Worm (Caenorhabditis elegans) whole organism, mixed stage, embryonic: ENCODE measurements around the gene pyp-1.

Source experiments
- M03D4.4 ChIP-seq: sonication (generic microtip); optimal IDR thresholded peaks from 2 replicates; lab custom pipeline; 2017; ENCODE audit warnings: mild to moderate bottlenecking, missing genetic modification characterization, missing compliant biosample characterization
- blmp-1 ChIP-seq: fragments of 150-350 bp; optimal IDR thresholded peaks from 2 replicates; lab custom pipeline; 2014; ENCODE audit warnings: missing biosample characterization, missing genetic modification characterization
- ceh-43 ChIP-seq: fragments of 200-800 bp; sonication (Bioruptor generic); optimal IDR thresholded peaks from 2 replicates; lab custom pipeline; 2018; ENCODE audit warnings: mild to moderate bottlenecking, missing genetic modification characterization, moderate library complexity, missing compliant biosample characterization
- ces-1 ChIP-seq: fragments of 150-350 bp; optimal IDR thresholded peaks from 2 replicates; lab custom pipeline; 2014; ENCODE audit warnings: missing biosample characterization, missing genetic modification reagents, missing genetic modification characterization
- cnd-1 ChIP-seq: fragments of 200-800 bp; sonication (Bioruptor generic); optimal IDR thresholded peaks from 2 replicates; lab custom pipeline; 2018; ENCODE audit warnings: mild to moderate bottlenecking, missing genetic modification characterization, missing compliant biosample characterization
- drap-1 ChIP-seq: fragments of 200-800 bp; sonication (Bioruptor generic); optimal IDR thresholded peaks from 3 replicates; lab custom pipeline; 2018; ENCODE audit warnings: mild to moderate bottlenecking, missing genetic modification characterization, missing compliant biosample characterization
- elt-1 ChIP-seq: sonication (generic microtip); optimal IDR thresholded peaks from 2 replicates; lab custom pipeline; 2017; ENCODE audit warnings: missing genetic modification characterization, mild to moderate bottlenecking, missing compliant biosample characterization, antibody characterized with exemption, moderate library complexity, borderline replicate concordance; ENCODE audit not compliant: insufficient read depth
- elt-3 ChIP-seq: fragments of 150-350 bp; optimal IDR thresholded peaks from 2 replicates; lab custom pipeline; 2014; ENCODE audit warnings: missing biosample characterization, missing genetic modification characterization
- flh-1 ChIP-seq: fragments of 200-800 bp; sonication (Bioruptor generic); optimal IDR thresholded peaks from 2 replicates; lab custom pipeline; 2018; ENCODE audit warnings: mild to moderate bottlenecking, missing genetic modification characterization, moderate library complexity, missing compliant biosample characterization
- ham-2 ChIP-seq: fragments of 200-800 bp; sonication (Bioruptor generic); optimal IDR thresholded peaks from 2 replicates; lab custom pipeline; 2018; ENCODE audit warnings: mild to moderate bottlenecking, missing genetic modification characterization, missing compliant biosample characterization
- hlh-1 ChIP-seq: fragments of 150-350 bp; optimal IDR thresholded peaks from 2 replicates; lab custom pipeline; 2014; ENCODE audit warnings: missing biosample characterization, missing genetic modification reagents, missing genetic modification characterization
- mab-5 ChIP-seq: fragments of 150-350 bp; optimal IDR thresholded peaks from 2 replicates; lab custom pipeline; 2014; ENCODE audit warnings: missing biosample characterization, missing genetic modification characterization
- mep-1 ChIP-seq: fragments of 150-350 bp; optimal IDR thresholded peaks from 2 replicates; lab custom pipeline; 2017; ENCODE audit warnings: missing biosample characterization, missing genetic modification reagents, missing genetic modification characterization, inconsistent platforms
- mls-2 ChIP-seq: sonication (generic microtip); optimal IDR thresholded peaks from 2 replicates; lab custom pipeline; 2016; ENCODE audit warnings: mild to moderate bottlenecking, missing genetic modification characterization, moderate library complexity, missing compliant biosample characterization
- nhr-2 ChIP-seq: fragments of 150-350 bp; optimal IDR thresholded peaks from 2 replicates; lab custom pipeline; 2014; ENCODE audit warnings: missing biosample characterization, missing genetic modification characterization
- nhr-237 ChIP-seq: fragments of 150-350 bp; optimal IDR thresholded peaks from 2 replicates; lab custom pipeline; 2014; ENCODE audit warnings: missing biosample characterization, missing genetic modification characterization
- pha-4 ChIP-seq: fragments of 150-350 bp; optimal IDR thresholded peaks from 2 replicates; lab custom pipeline; 2018; ENCODE audit warnings: missing biosample characterization, missing genetic modification reagents, missing genetic modification characterization
- sem-2 ChIP-seq: fragments of 200-800 bp; sonication (Bioruptor generic); optimal IDR thresholded peaks from 2 replicates; lab custom pipeline; 2018; ENCODE audit warnings: mild to moderate bottlenecking, missing genetic modification characterization, missing compliant biosample characterization
- snpc-4 ChIP-seq: fragments of 150-350 bp; optimal IDR thresholded peaks from 2 replicates; lab custom pipeline; 2014; ENCODE audit warnings: missing biosample characterization, missing genetic modification characterization
- sptf-1 ChIP-seq: sonication (generic microtip); optimal IDR thresholded peaks from 2 replicates; lab custom pipeline; 2017; ENCODE audit warnings: mild to moderate bottlenecking, missing genetic modification characterization, moderate library complexity, missing compliant biosample characterization
- tbx-8 ChIP-seq: fragments of 200-800 bp; sonication (Bioruptor generic); optimal IDR thresholded peaks from 2 replicates; lab custom pipeline; 2018; ENCODE audit warnings: mild to moderate bottlenecking, missing genetic modification characterization, moderate library complexity, missing compliant biosample characterization
- unc-39 ChIP-seq: fragments of 150-350 bp; optimal IDR thresholded peaks from 2 replicates; lab custom pipeline; 2014; ENCODE audit warnings: missing biosample characterization, missing genetic modification characterization
- unc-62 ChIP-seq: fragments of 150-350 bp; optimal IDR thresholded peaks from 2 replicates; lab custom pipeline; 2014; ENCODE audit warnings: missing biosample characterization, missing genetic modification reagents, missing genetic modification characterization
- zip-8 ChIP-seq: fragments of 150-350 bp; optimal IDR thresholded peaks from 2 replicates; lab custom pipeline; 2014; ENCODE audit warnings: missing biosample characterization, missing genetic modification characterization
- ztf-11 ChIP-seq: fragments of 150-350 bp; optimal IDR thresholded peaks from 2 replicates; lab custom pipeline; 2014; ENCODE audit warnings: missing biosample characterization, missing genetic modification characterization

Gene pyp-1

DNA sequence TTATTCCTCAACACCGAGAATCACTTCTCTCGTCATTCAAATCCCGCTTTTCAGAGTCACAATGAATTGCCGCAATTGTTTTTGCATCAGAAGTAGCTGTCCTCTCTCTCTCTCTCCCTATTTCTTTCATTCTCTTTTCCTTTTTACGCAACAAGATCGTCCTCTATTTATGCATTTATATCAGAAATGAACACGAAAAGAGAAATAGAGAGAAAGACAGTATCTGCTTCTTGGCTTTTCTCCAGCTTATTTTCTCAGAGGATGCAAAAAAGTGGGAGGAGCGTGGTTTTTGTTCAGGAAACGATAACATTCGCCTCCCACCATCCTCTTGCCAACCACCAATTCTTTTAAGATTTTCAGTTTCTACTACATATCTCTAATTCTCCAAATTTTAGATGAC is 15.8 kb downstream of the pyp-1 start, which contains the start of gene mam-2:
mam-2 (plus strand) TSS at position 301 of the 400 bp plus-strand sequence.
- no peak for TF ChIP-seq ces-1 (GFP tag; lab: Kevin White, UChicago)
- no peak for TF ChIP-seq snpc-4 (tag; lab: Kevin White, UChicago)
- peak; percentile 33 for TF ChIP-seq ham-2 (GFP tag; lab: Kevin White, UChicago)
- TF ChIP-seq hlh-1 (tag; lab: Kevin White, UChicago) = no peak
- TF ChIP-seq, all 35 proteins: peak for 1

- TF ChIP-seq drap-1 (GFP tag; lab: Kevin White, UChicago) = no peak
- TF ChIP-seq ceh-43 (GFP tag; lab: Kevin White, UChicago) = no peak
- TF ChIP-seq snpc-4 (tag; lab: Kevin White, UChicago) = no peak
- no peak for TF ChIP-seq tbx-8 (GFP tag; lab: Kevin White, UChicago)
- TF ChIP-seq M03D4.4 (tag; lab: Kevin White, UChicago) = no peak
These were observed 16.4 kb downstream of the pyp-1 start, which contains the start of gene rrp-1 for ce11 chrIV:9982226-9982794. rrp-1 (minus strand) TSS chrIV:9982276.

DNA sequence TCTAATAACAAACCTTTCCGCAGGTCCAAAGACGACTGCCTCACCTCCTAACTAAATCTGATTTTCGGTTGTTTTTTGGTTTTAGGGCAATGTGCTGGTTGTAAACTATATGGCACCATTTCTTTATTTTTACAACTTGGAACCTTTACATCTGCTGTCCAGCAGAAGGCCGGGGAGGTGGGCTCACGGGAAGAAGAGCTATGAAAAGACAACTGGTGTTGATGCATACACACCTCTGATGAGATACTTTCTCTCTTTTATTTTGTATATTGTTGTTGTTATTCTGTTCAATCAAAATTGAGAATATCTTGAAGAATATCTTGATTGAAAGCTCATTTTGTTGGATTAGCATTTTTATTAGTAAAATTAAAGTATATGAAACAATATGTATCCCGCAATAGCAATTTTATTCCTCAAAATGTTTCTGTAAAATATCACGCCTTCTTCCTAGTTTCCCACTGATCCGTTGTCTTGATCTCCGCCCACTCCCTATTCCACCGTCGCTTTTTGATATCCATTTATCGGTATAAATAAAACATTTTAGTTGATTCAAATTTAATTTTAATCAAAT is 21.0 kb downstream of the pyp-1 start, which contains the start of gene dhp-2:
dhp-2 (plus strand) TSS at position 521 of the 571 bp plus-strand sequence.
- TF ChIP-seq tbx-8 (GFP tag; lab: Kevin White, UChicago) (no peak), hlh-1 (tag; lab: Kevin White, UChicago) (peak; percentile 83)

DNA sequence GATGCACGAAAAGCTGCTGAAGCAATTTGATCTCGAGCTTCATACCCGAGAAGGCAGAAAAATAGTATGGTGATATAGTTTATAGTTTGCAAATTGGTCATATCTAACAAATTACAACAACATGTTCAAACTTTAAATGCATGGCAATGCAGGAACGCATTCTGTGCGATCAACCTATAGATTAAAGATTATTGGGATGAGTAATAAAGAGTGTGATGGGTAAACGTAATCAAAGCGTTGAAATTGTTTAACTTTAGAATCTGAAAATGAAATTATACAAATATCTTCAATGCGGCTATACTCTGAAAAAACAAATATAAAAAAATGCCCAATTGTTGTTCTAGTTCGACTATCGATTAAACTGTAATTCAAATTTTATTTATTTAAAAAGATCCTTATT is 22.4 kb downstream of the pyp-1 start, which contains the start of gene C47E12.14:
C47E12.14 (minus strand) TSS at position 101 of the 400 bp plus-strand sequence.
- TF ChIP-seq blmp-1 (tag; lab: Kevin White, UChicago) (no peak), ztf-11 (tag; lab: Kevin White, UChicago) (no peak), ceh-43 (GFP tag; lab: Kevin White, UChicago) (no peak), M03D4.4 (tag; lab: Kevin White, UChicago) (no peak), hlh-1 (tag; lab: Kevin White, UChicago) (no peak), snpc-4 (tag; lab: Kevin White, UChicago) (no peak), unc-39 (tag; lab: Kevin White, UChicago) (no peak), sem-2 (GFP tag; lab: Kevin White, UChicago) (no peak)

- TF ChIP-seq zip-8 (tag; lab: Kevin White, UChicago) (no peak), ztf-11 (tag; lab: Kevin White, UChicago) (no peak), pha-4 (tag; lab: Kevin White, UChicago) (no peak), sptf-1 (tag; lab: Kevin White, UChicago) (no peak), unc-62 (GFP tag; lab: Kevin White, UChicago) (no peak), ces-1 (GFP tag; lab: Kevin White, UChicago) (no peak), blmp-1 (tag; lab: Kevin White, UChicago) (no peak), nhr-237 (no peak), drap-1 (GFP tag; lab: Kevin White, UChicago) (no peak), sem-2 (GFP tag; lab: Kevin White, UChicago) (no peak), elt-3 (no peak)
- TF ChIP-seq, all 35 proteins: peak for 0
These were observed 24.3 kb downstream of the pyp-1 start, which contains the start of gene C47E12.9 for ce11 chrIV:9974392-9974791. C47E12.9 (plus strand) TSS chrIV:9974692.

- TF ChIP-seq pha-4 (tag; lab: Kevin White, UChicago) (no peak), M03D4.4 (tag; lab: Kevin White, UChicago) (no peak), flh-1 (GFP tag; lab: Kevin White, UChicago) (no peak), elt-1 (no peak), cnd-1 (tag; lab: Kevin White, UChicago) (no peak), nhr-2 (tag; lab: Kevin White, UChicago) (no peak), mls-2 (no peak), snpc-4 (tag; lab: Kevin White, UChicago) (no peak), mab-5 (tag; lab: Kevin White, UChicago) (no peak), drap-1 (GFP tag; lab: Kevin White, UChicago) (no peak), mep-1 (tag; lab: Kevin White, UChicago) (no peak), sptf-1 (tag; lab: Kevin White, UChicago) (no peak), hlh-1 (tag; lab: Kevin White, UChicago) (no peak)
These were observed 26.1 kb downstream of the pyp-1 start, which contains the start of the genes C47E12.12 and C47E12.10 for ce11 chrIV:9972629-9973028. C47E12.12 (minus strand) TSS chrIV:9972729. C47E12.10 (plus strand) TSS chrIV:9972800.
